Worm (Caenorhabditis elegans): ENCODE data around the gene R74.7.

The R74.7 gene

DNA sequence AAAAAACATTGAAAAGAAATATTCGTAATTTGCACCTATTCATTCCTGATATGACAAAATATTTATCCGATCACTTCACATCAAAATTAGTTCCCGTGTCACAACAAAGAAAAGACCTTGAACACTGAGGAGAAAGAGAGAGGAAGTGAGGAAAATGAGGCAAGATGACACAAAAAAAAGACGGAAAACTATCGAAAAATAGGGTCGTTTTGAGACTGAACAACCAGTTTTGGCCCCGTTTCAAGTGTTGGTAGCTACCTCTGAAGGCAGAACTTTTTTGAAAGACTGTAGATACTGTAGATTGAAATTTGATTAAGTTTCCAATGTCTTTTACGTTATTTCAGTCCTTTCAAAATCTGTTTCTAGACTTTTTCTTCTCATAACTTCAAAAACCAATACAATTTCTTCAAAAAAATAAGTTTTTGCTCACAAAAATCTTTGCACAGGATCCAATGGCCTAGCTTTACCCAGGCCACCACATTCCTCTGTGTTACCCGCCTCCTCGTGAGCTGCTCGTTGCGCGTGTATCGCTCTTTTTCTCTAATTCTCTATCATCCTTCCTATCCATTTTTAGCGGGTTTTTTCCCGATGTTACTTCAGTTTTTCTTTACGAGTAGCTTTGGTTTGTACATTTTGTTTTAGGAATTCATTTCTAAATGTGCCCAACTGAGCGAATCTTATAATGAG, 7.8 kb upstream of the R74.7 start:
- TF ChIP-seq hlh-8 (tag; optimal IDR thresholded peaks at IDR 0.05) (peak; percentile 33), lim-6 (tag; optimal IDR thresholded peaks at IDR 0.05) (peak; percentile 61), ceh-31 (tag; optimal IDR thresholded peaks at IDR 0.05) (peak; percentile 89), F13H6.1 (tag; optimal IDR thresholded peaks at IDR 0.05) (peak; percentile 41), tbx-7 (tag; optimal IDR thresholded peaks at IDR 0.05) (peak; percentile 69), npax-4 (tag; optimal IDR thresholded peaks at IDR 0.05) (no peak), C08G9.2 (tag; optimal IDR thresholded peaks at IDR 0.05) (peak; percentile 89), ceh-2 (tag; optimal IDR thresholded peaks at IDR 0.05) (peak; percentile 85), pax-1 (tag; optimal IDR thresholded peaks at IDR 0.05) (peak; percentile 31), sdc-2 (tag; optimal IDR thresholded peaks at IDR 0.05) (peak; percentile 19), Y22D7AL.16 (tag; optimal IDR thresholded peaks at IDR 0.05) (no peak), rnt-1 (tag; optimal IDR thresholded peaks at IDR 0.05) (peak; percentile 64), ceh-19 (GFP tag; optimal IDR thresholded peaks at IDR 0.05) (no peak), elt-2 (tag; optimal IDR thresholded peaks at IDR 0.05) (peak; percentile 34), zip-5 (tag; optimal IDR thresholded peaks at IDR 0.05) (peak; percentile 75), ets-4 (tag; optimal IDR thresholded peaks at IDR 0.05) (peak; percentile 71), fax-1 (tag; optimal IDR thresholded peaks at IDR 0.05) (no peak), ceh-18 (tag; optimal IDR thresholded peaks at IDR 0.05) (peak; percentile 53), ref-2 (tag; optimal IDR thresholded peaks at IDR 0.05) (peak; percentile 51), lin-11 (tag; optimal IDR thresholded peaks at IDR 0.05) (no peak), mec-3 (tag; optimal IDR thresholded peaks at IDR 0.05; ENCODE audit: borderline replicate concordance) (peak; percentile 78), unc-42 (tag; optimal IDR thresholded peaks at IDR 0.05) (peak; percentile 47), unc-55 (GFP tag; optimal IDR thresholded peaks at IDR 0.05) (peak; percentile 51), ceh-14 (tag; optimal IDR thresholded peaks at IDR 0.05) (peak; percentile 19), hlh-30 (tag; optimal IDR thresholded peaks at IDR 0.05; ENCODE audit: insufficient read depth) (peak; percentile 93), che-1 (tag; optimal IDR thresholded peaks at IDR 0.05) (no peak), nfya-1 (tag; optimal IDR thresholded peaks at IDR 0.05) (peak; percentile 67), fkh-6 (tag; optimal IDR thresholded peaks at IDR 0.05) (peak; percentile 74), sox-2 (GFP tag; IDR thresholded peaks at IDR 0.05) (no peak), tbx-2 (tag; optimal IDR thresholded peaks at IDR 0.05) (peak; percentile 81), ceh-34 (tag; optimal IDR thresholded peaks at IDR 0.05) (peak; percentile 28)

DNA sequence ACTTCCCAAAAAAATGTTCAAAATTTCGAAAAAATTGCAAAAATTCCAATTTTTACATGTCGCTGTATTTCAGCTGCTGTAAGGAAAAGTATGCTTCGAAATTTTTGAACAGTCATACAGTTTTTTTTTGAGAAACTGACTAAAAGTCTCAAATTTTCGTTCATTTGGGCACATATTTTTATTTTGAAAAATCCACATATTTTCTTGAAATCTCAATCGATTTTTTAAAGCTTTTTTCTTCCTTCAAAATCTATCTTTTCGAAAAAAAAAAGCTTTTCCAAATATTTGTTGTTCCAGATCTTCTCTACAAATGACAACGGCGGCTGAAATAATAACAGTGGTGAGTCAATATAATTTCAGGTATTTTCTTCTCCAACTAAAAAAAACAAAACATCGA, 7.2 kb upstream of the R74.7 start, which contains the start of gene asd-1:
Gene asd-1 (plus strand): TSS at position 298 of the 397 bp plus-strand sequence.
- TF ChIP-seq pat-9 (tag; optimal IDR thresholded peaks at IDR 0.05) (no peak), ttx-3 (tag; optimal IDR thresholded peaks at IDR 0.05) (no peak), pha-4 (tag; optimal IDR thresholded peaks at IDR 0.05) (no peak), fkh-6 (tag; optimal IDR thresholded peaks at IDR 0.05) (no peak), ahr-1 (tag; optimal IDR thresholded peaks at IDR 0.05) (no peak), ceh-48 (tag; optimal IDR thresholded peaks at IDR 0.05) (no peak), hlh-13 (GFP tag; optimal IDR thresholded peaks at IDR 0.05) (no peak), pha-2 (tag; optimal IDR thresholded peaks at IDR 0.05) (no peak), unc-55 (GFP tag; optimal IDR thresholded peaks at IDR 0.05) (no peak)

DNA sequence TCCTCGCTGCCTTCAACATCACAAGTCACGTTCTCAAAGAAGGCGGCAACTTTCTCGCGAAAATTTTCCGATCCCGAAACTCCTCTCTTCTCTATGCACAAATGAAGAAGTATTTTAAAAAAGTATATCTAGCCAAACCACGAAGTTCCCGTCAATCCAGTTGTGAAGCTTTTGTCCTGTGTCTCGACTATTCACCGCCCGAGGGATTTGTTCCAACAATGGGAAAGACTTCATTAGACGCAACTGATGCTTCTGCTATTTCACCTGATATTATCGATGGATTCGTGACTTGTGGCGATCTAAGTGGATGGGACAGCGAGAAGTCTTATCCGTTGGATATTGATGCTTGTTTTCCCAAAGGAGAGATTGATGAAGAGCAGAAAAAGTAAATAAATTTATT, 735 bp downstream of the R74.7 start:
- no peak for TF ChIP-seq sox-2 (GFP tag; IDR thresholded peaks at IDR 0.05)
- no peak for TF ChIP-seq ceh-30 (tag; optimal IDR thresholded peaks at IDR 0.05)
- no peak for TF ChIP-seq ceh-14 (tag; optimal IDR thresholded peaks at IDR 0.05)
- TF ChIP-seq pros-1 (tag; optimal IDR thresholded peaks at IDR 0.05), result no peak
- TF ChIP-seq ceh-9 (tag; optimal IDR thresholded peaks at IDR 0.05), result no peak
- no peak for TF ChIP-seq ceh-48 (tag; optimal IDR thresholded peaks at IDR 0.05)
- no peak for TF ChIP-seq ceh-6 (GFP tag; optimal IDR thresholded peaks at IDR 0.05)
- no peak for TF ChIP-seq gmeb-2 (tag; optimal IDR thresholded peaks at IDR 0.05)
- no peak for TF ChIP-seq dmd-4 (tag; optimal IDR thresholded peaks at IDR 0.05; ENCODE audit: borderline replicate concordance)
- no peak for TF ChIP-seq Y22D7AL.16 (tag; optimal IDR thresholded peaks at IDR 0.05)
- TF ChIP-seq fax-1 (tag; optimal IDR thresholded peaks at IDR 0.05), result no peak
- TF ChIP-seq ceh-18 (tag; optimal IDR thresholded peaks at IDR 0.05), result no peak
- no peak for TF ChIP-seq unc-3 (GFP tag; conservative IDR thresholded peaks at IDR 0.05)
- TF ChIP-seq unc-3 (tag; optimal IDR thresholded peaks at IDR 0.05), result no peak
- no peak for TF ChIP-seq lin-11 (tag; optimal IDR thresholded peaks at IDR 0.05)
- TF ChIP-seq ceh-34 (tag; optimal IDR thresholded peaks at IDR 0.05), result no peak
- TF ChIP-seq elt-4 (tag; optimal IDR thresholded peaks at IDR 0.05), result no peak
- TF ChIP-seq sox-4 (tag; optimal IDR thresholded peaks at IDR 0.05), result no peak
- no peak for TF ChIP-seq ets-4 (tag; optimal IDR thresholded peaks at IDR 0.05)
- TF ChIP-seq sdc-2 (tag; optimal IDR thresholded peaks at IDR 0.05), result no peak
- TF ChIP-seq odd-2 (tag; optimal IDR thresholded peaks at IDR 0.05), result no peak

Data from whole organism, late embryonic.